Fruit fly (Drosophila melanogaster) whole organism, embryonic: ENCODE results near the gene CAH3.

ENCODE experiments used
- Bdp1 ChIP-seq: fragments of 200-800 bp; sonication (Bioruptor generic); optimal IDR thresholded peaks from 3 replicates; lab custom pipeline; 2016; ENCODE audit warnings: missing biosample characterization, missing genetic modification characterization
- Bgb ChIP-seq: fragments of 200-800 bp; sonication (Bioruptor generic); IDR thresholded peaks from 2 replicates; pipeline ENCODE4 v1.3.6; 2022; ENCODE audit warnings: missing biosample characterization, missing genetic modification characterization; ENCODE audit not compliant: partially characterized antibody
- CG10147 ChIP-seq: fragments of 200-800 bp; sonication (Bioruptor generic); optimal IDR thresholded peaks from 2 replicates; lab custom pipeline; 2019; ENCODE audit warnings: missing biosample characterization, mild to moderate bottlenecking, missing genetic modification characterization, moderate library complexity
- CG10366 ChIP-seq: fragments of 200-800 bp; sonication (Bioruptor generic); IDR thresholded peaks from 2 replicates; pipeline ENCODE4 v1.3.6; 2022; ENCODE audit warnings: missing biosample characterization, missing genetic modification characterization
- CG10565 ChIP-seq: fragments of 200-800 bp; sonication (Bioruptor generic); optimal IDR thresholded peaks from 3 replicates; lab custom pipeline; 2016; ENCODE audit warnings: missing biosample characterization, mild to moderate bottlenecking, missing genetic modification characterization
- CG11093 ChIP-seq: fragments of 200-800 bp; sonication (Bioruptor generic); IDR thresholded peaks from 3 replicates; pipeline ENCODE4 v1.3.6; 2022; ENCODE audit warnings: missing biosample characterization, missing genetic modification characterization
- CG11398 ChIP-seq: fragments of 200-800 bp; sonication (Bioruptor generic); optimal IDR thresholded peaks from 2 replicates; lab custom pipeline; 2016; ENCODE audit warnings: missing biosample characterization, missing genetic modification characterization
- CG11560 ChIP-seq: fragments of 200-800 bp; sonication (Bioruptor generic); IDR thresholded peaks from 3 replicates; pipeline ENCODE4 v1.3.6; 2022; ENCODE audit warnings: missing biosample characterization, missing genetic modification characterization
- CG11695 ChIP-seq: fragments of 200-800 bp; sonication (Bioruptor generic); IDR thresholded peaks from 3 replicates; pipeline ENCODE4 v1.3.6; 2022; ENCODE audit warnings: missing biosample characterization, missing genetic modification characterization
- CG12155 ChIP-seq: fragments of 200-800 bp; sonication (Bioruptor generic); optimal IDR thresholded peaks from 3 replicates; lab custom pipeline; 2016; ENCODE audit warnings: missing biosample characterization, missing genetic modification characterization
- CG1233 ChIP-seq: fragments of 200-800 bp; sonication (Bioruptor generic); optimal IDR thresholded peaks from 4 replicates; lab custom pipeline; 2018; ENCODE audit warnings: missing biosample characterization, mild to moderate bottlenecking, missing genetic modification characterization
- CG16779 ChIP-seq: fragments of 200-800 bp; sonication (Bioruptor generic); IDR thresholded peaks from 2 replicates; pipeline ENCODE4 v1.3.6; 2022; ENCODE audit warnings: missing biosample characterization, missing genetic modification characterization
- CG17385 ChIP-seq: fragments of 200-800 bp; sonication (Bioruptor generic); optimal IDR thresholded peaks from 3 replicates; lab custom pipeline; 2018; ENCODE audit warnings: missing biosample characterization, mild to moderate bottlenecking, missing genetic modification characterization
- CG1792 ChIP-seq: fragments of 200-800 bp; sonication (Bioruptor generic); optimal IDR thresholded peaks from 2 replicates; lab custom pipeline; 2016; ENCODE audit warnings: missing biosample characterization, missing genetic modification characterization
- CG18262 ChIP-seq: fragments of 200-800 bp; optimal IDR thresholded peaks from 3 replicates; lab custom pipeline; 2019; ENCODE audit warnings: missing biosample characterization, mild to moderate bottlenecking, missing genetic modification characterization, moderate library complexity
- CG2889 ChIP-seq: fragments of 200-800 bp; sonication (Bioruptor generic); IDR thresholded peaks from 3 replicates; pipeline ENCODE4 v1.3.6; 2022; ENCODE audit warnings: missing biosample characterization, missing genetic modification characterization
- CG30020 ChIP-seq: fragments of 200-800 bp; optimal IDR thresholded peaks from 2 replicates; lab custom pipeline; 2019; ENCODE audit warnings: missing biosample characterization, mild to moderate bottlenecking, missing genetic modification characterization, moderate library complexity
- CG30403 ChIP-seq: fragments of 200-800 bp; sonication (Bioruptor generic); optimal IDR thresholded peaks from 3 replicates; lab custom pipeline; 2016; ENCODE audit warnings: missing biosample characterization, missing genetic modification characterization
- CG31365 ChIP-seq: fragments of 200-800 bp; sonication (Bioruptor generic); optimal IDR thresholded peaks from 2 replicates; lab custom pipeline; 2018; ENCODE audit warnings: missing biosample characterization, mild to moderate bottlenecking, missing genetic modification characterization
- CG31388 ChIP-seq: fragments of 200-800 bp; sonication (Bioruptor generic); optimal IDR thresholded peaks from 2 replicates; lab custom pipeline; 2016; ENCODE audit warnings: missing biosample characterization, missing genetic modification characterization
- CG3847 ChIP-seq: fragments of 200-800 bp; sonication (Bioruptor generic); IDR thresholded peaks from 2 replicates; pipeline ENCODE4 v1.3.6; 2022; ENCODE audit warnings: missing biosample characterization, missing genetic modification characterization
- CG4282 ChIP-seq: fragments of 200-800 bp; sonication (Bioruptor generic); optimal IDR thresholded peaks from 2 replicates; lab custom pipeline; 2016; ENCODE audit warnings: missing biosample characterization, missing genetic modification characterization
- CG4617 ChIP-seq: fragments of 200-800 bp; sonication (Bioruptor generic); optimal IDR thresholded peaks from 3 replicates; lab custom pipeline; 2016; ENCODE audit warnings: missing biosample characterization, missing genetic modification characterization, borderline replicate concordance
- CG4707 ChIP-seq: fragments of 200-800 bp; sonication (Bioruptor generic); optimal IDR thresholded peaks from 2 replicates; lab custom pipeline; 2018; ENCODE audit warnings: missing biosample characterization, mild to moderate bottlenecking, missing genetic modification characterization, moderate library complexity
- CG4820 ChIP-seq: fragments of 200-800 bp; sonication (Bioruptor generic); optimal IDR thresholded peaks from 3 replicates; lab custom pipeline; 2016; ENCODE audit warnings: missing biosample characterization, missing genetic modification characterization
- CG7745 ChIP-seq: fragments of 200-800 bp; sonication (Bioruptor generic); optimal IDR thresholded peaks from 2 replicates; lab custom pipeline; 2018; ENCODE audit warnings: missing biosample characterization, mild to moderate bottlenecking, missing genetic modification characterization, moderate library complexity
- CG8388 ChIP-seq: fragments of 200-800 bp; sonication (Bioruptor generic); optimal IDR thresholded peaks from 2 replicates; lab custom pipeline; 2019; ENCODE audit warnings: missing biosample characterization, mild to moderate bottlenecking, missing genetic modification characterization, moderate library complexity
- CG9817 ChIP-seq: fragments of 200-800 bp; sonication (Bioruptor generic); optimal IDR thresholded peaks from 2 replicates; lab custom pipeline; 2018; ENCODE audit warnings: missing biosample characterization, mild to moderate bottlenecking, missing genetic modification characterization, moderate library complexity
- Elba2 ChIP-seq: fragments of 200-800 bp; sonication (Bioruptor generic); optimal IDR thresholded peaks from 3 replicates; lab custom pipeline; 2016; ENCODE audit warnings: missing biosample characterization, missing genetic modification characterization
- Ets97D ChIP-seq: fragments of 200-800 bp; sonication (Bioruptor generic); optimal IDR thresholded peaks from 3 replicates; lab custom pipeline; 2016; ENCODE audit warnings: missing biosample characterization, missing genetic modification characterization
- Fer1 ChIP-seq: fragments of 200-800 bp; sonication (Bioruptor generic); optimal IDR thresholded peaks from 2 replicates; lab custom pipeline; 2017; ENCODE audit warnings: missing biosample characterization, mild to moderate bottlenecking, missing genetic modification characterization
- HLHmδ ChIP-seq: fragments of 200-800 bp; sonication (Bioruptor generic); optimal IDR thresholded peaks from 2 replicates; lab custom pipeline; 2018; ENCODE audit warnings: missing biosample characterization, mild to moderate bottlenecking, missing genetic modification characterization, moderate library complexity
- NC2β ChIP-seq: fragments of 200-800 bp; sonication (Bioruptor generic); optimal IDR thresholded peaks from 2 replicates; lab custom pipeline; 2016; ENCODE audit warnings: missing biosample characterization, missing genetic modification characterization
- Oli ChIP-seq: fragments of 200-800 bp; sonication (Bioruptor generic); optimal IDR thresholded peaks from 2 replicates; lab custom pipeline; 2018; ENCODE audit warnings: missing biosample characterization, mild to moderate bottlenecking, missing genetic modification characterization, moderate library complexity
- Optix ChIP-seq: fragments of 200-800 bp; sonication (Bioruptor generic); IDR thresholded peaks from 3 replicates; pipeline ENCODE4 v1.3.6; 2022; ENCODE audit warnings: missing biosample characterization, missing genetic modification characterization
- Ptx1 ChIP-seq: fragments of 200-800 bp; sonication (Bioruptor generic); IDR thresholded peaks from 2 replicates; pipeline ENCODE4 v1.3.6; 2022; ENCODE audit warnings: missing biosample characterization, missing genetic modification characterization
- TFAM ChIP-seq: fragments of 200-800 bp; sonication (Bioruptor generic); optimal IDR thresholded peaks from 2 replicates; lab custom pipeline; 2017; ENCODE audit warnings: missing biosample characterization, missing genetic modification characterization, inconsistent platforms
- abd-A ChIP-seq: fragments of 200-800 bp; sonication (Bioruptor generic); optimal IDR thresholded peaks from 3 replicates; lab custom pipeline; 2019; ENCODE audit warnings: missing biosample characterization, mild to moderate bottlenecking, missing genetic modification characterization, moderate library complexity
- bsh ChIP-seq, 2 experiments: fragments of 200-800 bp; sonication (Bioruptor generic); optimal IDR thresholded peaks; 2 replicates each; lab custom pipeline; 2017 to 2018; ENCODE audit warnings: mild to moderate bottlenecking in 2 of 2, missing biosample characterization in 2 of 2, missing genetic modification characterization in 2 of 2, moderate library complexity in 1 of 2
- cas ChIP-seq: fragments of 200-800 bp; sonication (Bioruptor generic); IDR thresholded peaks from 2 replicates; pipeline ENCODE4 v1.3.6; 2022; ENCODE audit warnings: missing biosample characterization, missing genetic modification characterization
- crc ChIP-seq: fragments of 200-800 bp; sonication (Bioruptor generic); optimal IDR thresholded peaks from 2 replicates; lab custom pipeline; 2016; ENCODE audit warnings: missing biosample characterization, missing genetic modification characterization
- lab ChIP-seq: fragments of 200-800 bp; sonication (Bioruptor generic); optimal IDR thresholded peaks from 3 replicates; lab custom pipeline; 2017; ENCODE audit warnings: missing biosample characterization, missing genetic modification characterization, mild to moderate bottlenecking, moderate library complexity, missing genetic modification reagents
- luna ChIP-seq: fragments of 200-800 bp; sonication (Bioruptor generic); optimal IDR thresholded peaks from 2 replicates; lab custom pipeline; 2016; ENCODE audit warnings: missing biosample characterization, missing genetic modification characterization
- mirr ChIP-seq: fragments of 200-800 bp; sonication (Bioruptor generic); optimal IDR thresholded peaks from 3 replicates; lab custom pipeline; 2018; ENCODE audit warnings: missing biosample characterization, mild to moderate bottlenecking, missing genetic modification characterization
- scrt ChIP-seq: fragments of 200-800 bp; sonication (Bioruptor generic); optimal IDR thresholded peaks from 2 replicates; lab custom pipeline; 2018; ENCODE audit warnings: missing biosample characterization, mild to moderate bottlenecking, missing genetic modification characterization, moderate library complexity
- sd ChIP-seq: fragments of 200-800 bp; sonication (Bioruptor generic); optimal IDR thresholded peaks from 3 replicates; lab custom pipeline; 2018; ENCODE audit warnings: missing biosample characterization, mild to moderate bottlenecking, missing genetic modification characterization, moderate library complexity
- slou ChIP-seq: fragments of 200-800 bp; sonication (Bioruptor generic); optimal IDR thresholded peaks from 3 replicates; lab custom pipeline; 2016; ENCODE audit warnings: missing biosample characterization, missing genetic modification characterization
- sqz ChIP-seq: fragments of 200-800 bp; sonication (Bioruptor generic); optimal IDR thresholded peaks from 3 replicates; lab custom pipeline; 2018; ENCODE audit warnings: missing biosample characterization, mild to moderate bottlenecking, missing genetic modification characterization
- toy ChIP-seq: fragments of 200-800 bp; sonication (Bioruptor generic); IDR thresholded peaks from 2 replicates; pipeline ENCODE4 v1.3.6; 2022; ENCODE audit warnings: missing biosample characterization, missing genetic modification characterization
- wdn ChIP-seq: fragments of 200-800 bp; sonication (Bioruptor generic); IDR thresholded peaks from 2 replicates; pipeline ENCODE4 v1.3.6; 2022; ENCODE audit warnings: missing biosample characterization, missing genetic modification characterization

CAH3 gene

DNA sequence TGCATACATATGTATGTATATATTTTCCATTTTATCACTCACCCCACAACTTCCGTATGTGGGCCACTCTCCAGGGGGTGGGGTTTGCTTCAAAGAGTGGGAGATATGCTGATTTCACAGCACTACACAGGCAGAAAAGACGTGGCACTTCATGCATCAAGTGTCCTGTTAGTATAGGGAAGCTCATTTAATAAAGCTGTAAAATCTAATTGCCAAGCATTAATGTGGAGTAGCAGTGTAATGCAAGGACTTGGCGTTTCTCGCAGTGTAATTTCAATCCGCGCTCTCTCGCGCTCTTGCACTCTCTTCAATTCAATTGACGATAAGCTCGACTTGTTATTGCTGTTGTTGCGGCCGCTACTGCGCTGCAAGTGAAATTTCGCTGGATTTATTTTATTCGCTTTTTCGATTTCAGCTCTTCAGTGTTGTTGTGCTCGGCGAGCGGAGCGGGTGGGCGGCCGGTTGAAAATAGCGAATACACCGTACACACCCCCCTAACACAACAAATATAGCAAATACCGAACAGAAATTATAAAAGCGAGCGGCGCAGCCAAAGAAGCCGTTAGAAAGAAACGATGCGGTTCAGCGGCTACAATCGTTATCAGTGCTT, 28.3 kb downstream of the CAH3 start, which contains the start of gene Hexo2 (continued):
- peak; percentile 58 for TF ChIP-seq mirr
- TF ChIP-seq CG2889, result peak; percentile 90
- TF ChIP-seq CG30020 (tag; lab: Kevin White, UChicago), result peak; percentile 47
- peak; percentile 96 for TF ChIP-seq CG4820 (GFP tag; lab: Kevin White, UChicago)
- TF ChIP-seq luna (GFP tag; lab: Kevin White, UChicago), result peak; percentile 78
- peak; percentile 90 for TF ChIP-seq CG8388 (GFP tag; lab: Kevin White, UChicago)
- peak; percentile 83 for TF ChIP-seq CG1233 (GFP tag; lab: Kevin White, UChicago)
- TF ChIP-seq CG3847 (GFP tag; lab: Robert Waterston, UW), result peak; percentile 89
- TF ChIP-seq CG4617 (GFP tag; lab: Kevin White, UChicago), result peak; percentile 91
- peak; percentile 96 for TF ChIP-seq CG10366
- peak; percentile 97 for TF ChIP-seq Optix (GFP tag; lab: Robert Waterston, UW)
- peak; percentile 65 for TF ChIP-seq CG4282 (GFP tag; lab: Kevin White, UChicago)
- TF ChIP-seq bsh (GFP tag; optimal IDR thresholded peaks at IDR 0.05; lab: Kevin White, UChicago), result peak; percentile 85 to 94
- peak; percentile 76 for TF ChIP-seq sqz (GFP tag; lab: Kevin White, UChicago)
- peak; percentile 74 for TF ChIP-seq TFAM
- TF ChIP-seq CG1792 (GFP tag; lab: Kevin White, UChicago), result peak; percentile 92
- TF ChIP-seq CG16779 (GFP tag; lab: Robert Waterston, UW), result peak; percentile 88
- TF ChIP-seq NC2β, result peak; percentile 93
- peak; percentile 86 for TF ChIP-seq wdn
- TF ChIP-seq CG11560, result peak; percentile 78
- peak; percentile 91 for TF ChIP-seq CG18262 (tag; lab: Kevin White, UChicago)
- peak; percentile 96 for TF ChIP-seq Ptx1
- TF ChIP-seq slou (GFP tag; lab: Kevin White, UChicago), result peak; percentile 63
- TF ChIP-seq scrt (GFP tag; lab: Kevin White, UChicago), result peak; percentile 71
- peak; percentile 91 for TF ChIP-seq CG30403 (GFP tag; lab: Kevin White, UChicago)
- TF ChIP-seq CG10565 (GFP tag; lab: Kevin White, UChicago), result peak; percentile 79
- TF ChIP-seq lab, result peak; percentile 93
- TF ChIP-seq sd (tag; lab: Kevin White, UChicago), result peak; percentile 44
- TF ChIP-seq Bgb (GFP tag; lab: Robert Waterston, UW), result no peak
- TF ChIP-seq cas (GFP tag; lab: Robert Waterston, UW), result peak; percentile 73; the same call in 1 of the 2 replicates
- TF ChIP-seq CG12155 (GFP tag; lab: Kevin White, UChicago), result peak; percentile 80
- peak; percentile 86 for TF ChIP-seq CG4707 (GFP tag; lab: Kevin White, UChicago)
- peak; percentile 90 for TF ChIP-seq CG11398 (GFP tag; lab: Kevin White, UChicago)
- no peak for TF ChIP-seq abd-A (tag; lab: Kevin White, UChicago)
- peak; percentile 94 for TF ChIP-seq Oli (tag; lab: Kevin White, UChicago)
- peak; percentile 63; the same call in 1 of the 2 replicates for TF ChIP-seq toy (GFP tag; lab: Robert Waterston, UW)
- TF ChIP-seq Fer1 (GFP tag; lab: Kevin White, UChicago), result peak; percentile 85
- TF ChIP-seq crc (GFP tag; lab: Kevin White, UChicago), result peak; percentile 85
- peak; percentile 80 for TF ChIP-seq CG31365 (tag; lab: Kevin White, UChicago)
- TF ChIP-seq CG31388, result peak; percentile 92
- TF ChIP-seq Bdp1 (GFP tag; lab: Kevin White, UChicago), result peak; percentile 81
- TF ChIP-seq HLHmδ (GFP tag; lab: Kevin White, UChicago), result no peak
- peak; percentile 61 for TF ChIP-seq Ets97D (GFP tag; lab: Kevin White, UChicago)
- TF ChIP-seq CG9817, result peak; percentile 82
- TF ChIP-seq Elba2 (GFP tag; lab: Kevin White, UChicago), result peak; percentile 5
- no peak for TF ChIP-seq CG7745 (tag; lab: Kevin White, UChicago)
- peak; percentile 88 for TF ChIP-seq CG17385
- TF ChIP-seq CG10147 (GFP tag; lab: Kevin White, UChicago), result peak; percentile 75
- TF ChIP-seq CG11695, result peak; percentile 91
- TF ChIP-seq CG11093 (GFP tag; lab: Robert Waterston, UW), result peak; percentile 94
